Worm (Caenorhabditis elegans) whole organism, L1 larva: Measurements from ENCODE around the gene ndua-7.

Experiments used
- C34B4.2 ChIP-seq: sonication (generic microtip); optimal IDR thresholded peaks from 2 replicates; lab custom pipeline; 2017; ENCODE audit warnings: mild to moderate bottlenecking, missing genetic modification characterization, missing compliant biosample characterization
- ceh-8 ChIP-seq: fragments of 200-800 bp; sonication (Bioruptor generic); optimal IDR thresholded peaks from 2 replicates; lab custom pipeline; 2018; ENCODE audit warnings: mild to moderate bottlenecking, missing genetic modification characterization, moderate library complexity, missing compliant biosample characterization
- ceh-82 ChIP-seq, 3 experiments: fragments of 150-350 bp in 1 of 3; sonication (generic microtip) in 2 of 3; optimal IDR thresholded peaks; 2 replicates each; lab custom pipeline; 2014 to 2017; ENCODE audit warnings: missing biosample characterization in 3 of 3, missing genetic modification characterization in 3 of 3
- ceh-88 ChIP-seq: fragments of 200-800 bp; sonication (Bioruptor generic); IDR thresholded peaks from 2 replicates; pipeline ENCODE4 v1.3.6; 2022; ENCODE audit warnings: missing genetic modification characterization, missing compliant biosample characterization
- ceh-90 ChIP-seq: sonication (generic microtip); optimal IDR thresholded peaks from 2 replicates; lab custom pipeline; 2016; ENCODE audit warnings: missing genetic modification characterization, missing compliant biosample characterization
- efl-1 ChIP-seq, 4 experiments: fragments of 150-350 bp; optimal IDR thresholded peaks in 3 of 4; peaks in 1 of 4; 1 replicate in 1 of 4; 2 replicates in 3 of 4; lab custom pipeline; 2014; ENCODE audit warnings: missing biosample characterization in 2 of 4, missing genetic modification characterization in 2 of 4, missing genetic modification reagents in 2 of 4
- elt-3 ChIP-seq, 6 experiments: fragments of 150-350 bp in 1 of 6; sonication (generic microtip); optimal IDR thresholded peaks; 2 replicates each; lab custom pipeline; 2017 to 2018; ENCODE audit warnings: missing biosample characterization in 6 of 6, missing genetic modification characterization in 6 of 6, inconsistent platforms in 1 of 6
- fkh-8 ChIP-seq: sonication (generic microtip); optimal IDR thresholded peaks from 2 replicates; lab custom pipeline; 2016; ENCODE audit warnings: mild to moderate bottlenecking, missing genetic modification characterization, missing compliant biosample characterization
- fos-1 ChIP-seq: fragments of 150-350 bp; optimal IDR thresholded peaks from 2 replicates; lab custom pipeline; 2014; ENCODE audit warnings: missing biosample characterization, missing genetic modification characterization
- grh-1 ChIP-seq: fragments of 200-800 bp; sonication (Bioruptor generic); IDR thresholded peaks from 2 replicates; pipeline ENCODE4 v1.3.6; 2022; ENCODE audit warnings: missing genetic modification reagents, missing genetic modification characterization, missing compliant biosample characterization
- hlh-4 ChIP-seq: sonication (generic microtip); optimal IDR thresholded peaks from 2 replicates; lab custom pipeline; 2016; ENCODE audit warnings: mild to moderate bottlenecking, missing genetic modification characterization, missing compliant biosample characterization
- hpl-2 ChIP-seq: fragments of 150-350 bp; optimal IDR thresholded peaks from 2 replicates; lab custom pipeline; 2014; ENCODE audit warnings: missing biosample characterization, missing genetic modification reagents, missing genetic modification characterization
- irx-1 ChIP-seq: sonication (generic microtip); optimal IDR thresholded peaks from 2 replicates; lab custom pipeline; 2016; ENCODE audit warnings: missing genetic modification characterization, missing compliant biosample characterization
- lin-13 ChIP-seq: fragments of 150-350 bp; optimal IDR thresholded peaks from 2 replicates; lab custom pipeline; 2014; ENCODE audit warnings: missing biosample characterization, missing genetic modification reagents, missing genetic modification characterization
- lin-35 ChIP-seq, 2 experiments: fragments of 150-350 bp; optimal IDR thresholded peaks; 2 replicates each; lab custom pipeline; 2014; ENCODE audit warnings: missing biosample characterization in 2 of 2, missing genetic modification characterization in 2 of 2, missing genetic modification reagents in 2 of 2
- lin-39 ChIP-seq: fragments of 150-350 bp; optimal IDR thresholded peaks from 2 replicates; lab custom pipeline; 2014; ENCODE audit warnings: missing biosample characterization, missing genetic modification reagents, missing genetic modification characterization
- lir-3 ChIP-seq: sonication (generic microtip); optimal IDR thresholded peaks from 2 replicates; lab custom pipeline; 2016; ENCODE audit warnings: mild to moderate bottlenecking, missing genetic modification characterization, moderate library complexity, missing compliant biosample characterization; ENCODE audit not compliant: poor library complexity
- mep-1 ChIP-seq: fragments of 150-350 bp; optimal IDR thresholded peaks from 2 replicates; lab custom pipeline; 2014; ENCODE audit warnings: missing biosample characterization, missing genetic modification characterization
- nhr-11 ChIP-seq: fragments of 150-350 bp; optimal IDR thresholded peaks from 2 replicates; lab custom pipeline; 2014; ENCODE audit warnings: missing biosample characterization, missing genetic modification characterization
- nhr-12 ChIP-seq: sonication (generic microtip); optimal IDR thresholded peaks from 2 replicates; lab custom pipeline; 2017; ENCODE audit warnings: missing biosample characterization, missing genetic modification characterization
- nhr-19 ChIP-seq: fragments of 200-800 bp; sonication (Bioruptor generic); conservative IDR thresholded peaks from 2 replicates; pipeline ENCODE4 v1.3.6; 2022; ENCODE audit warnings: missing genetic modification characterization, missing compliant biosample characterization
- nhr-20 ChIP-seq: sonication (generic microtip); optimal IDR thresholded peaks from 2 replicates; lab custom pipeline; 2016; ENCODE audit warnings: mild to moderate bottlenecking, missing genetic modification characterization, missing compliant biosample characterization
- nhr-28 ChIP-seq: fragments of 150-350 bp; optimal IDR thresholded peaks from 2 replicates; lab custom pipeline; 2014; ENCODE audit warnings: missing biosample characterization, missing genetic modification characterization
- nhr-71 ChIP-seq: sonication (generic microtip); optimal IDR thresholded peaks from 2 replicates; lab custom pipeline; 2016; ENCODE audit warnings: mild to moderate bottlenecking, missing genetic modification characterization, moderate library complexity, missing compliant biosample characterization
- nhr-76 ChIP-seq: sonication (generic microtip); optimal IDR thresholded peaks from 2 replicates; lab custom pipeline; 2017; ENCODE audit warnings: missing biosample characterization, missing genetic modification characterization
- nhr-77 ChIP-seq: fragments of 150-350 bp; optimal IDR thresholded peaks from 2 replicates; lab custom pipeline; 2014; ENCODE audit warnings: missing biosample characterization, missing genetic modification characterization
- nhr-85 ChIP-seq: sonication (generic microtip); peaks from one replicate; lab custom pipeline; 2016; ENCODE audit warnings: missing genetic modification characterization, inconsistent platforms, missing compliant biosample characterization
- pag-3 ChIP-seq: sonication (generic microtip); optimal IDR thresholded peaks from 2 replicates; lab custom pipeline; 2017; ENCODE audit warnings: missing genetic modification characterization, mild to moderate bottlenecking, missing compliant biosample characterization, antibody characterized with exemption, borderline replicate concordance; ENCODE audit not compliant: insufficient read depth
- rnt-1 ChIP-seq: sonication (generic microtip); optimal IDR thresholded peaks from 2 replicates; lab custom pipeline; 2016; ENCODE audit warnings: mild to moderate bottlenecking, missing genetic modification characterization, moderate library complexity, missing compliant biosample characterization
- skn-1 ChIP-seq: fragments of 150-350 bp; optimal IDR thresholded peaks from 2 replicates; lab custom pipeline; 2014; ENCODE audit warnings: missing biosample characterization, missing genetic modification characterization
- sup-37 ChIP-seq: fragments of 200-800 bp; sonication (Bioruptor generic); optimal IDR thresholded peaks from 2 replicates; lab custom pipeline; 2018; ENCODE audit warnings: mild to moderate bottlenecking, missing genetic modification characterization, missing compliant biosample characterization
- swsn-7 ChIP-seq: sonication (generic microtip); optimal IDR thresholded peaks from 2 replicates; lab custom pipeline; 2016; ENCODE audit warnings: missing genetic modification characterization, missing compliant biosample characterization
- tlp-1 ChIP-seq: fragments of 150-350 bp; optimal IDR thresholded peaks from 2 replicates; lab custom pipeline; 2014; ENCODE audit warnings: missing biosample characterization, missing genetic modification characterization
- unc-130 ChIP-seq: fragments of 150-350 bp; optimal IDR thresholded peaks from 2 replicates; lab custom pipeline; 2017; ENCODE audit warnings: missing biosample characterization, missing genetic modification characterization, inconsistent platforms
- unc-30 ChIP-seq: sonication (generic microtip); optimal IDR thresholded peaks from 2 replicates; lab custom pipeline; 2017; ENCODE audit warnings: missing biosample characterization, missing genetic modification characterization
- unc-62 ChIP-seq: fragments of 150-350 bp; optimal IDR thresholded peaks from 2 replicates; lab custom pipeline; 2014; ENCODE audit warnings: missing biosample characterization, missing genetic modification reagents, missing genetic modification characterization
- unc-86 ChIP-seq: sonication (generic microtip); optimal IDR thresholded peaks from 2 replicates; lab custom pipeline; 2016; ENCODE audit warnings: missing genetic modification characterization, missing compliant biosample characterization
- zip-4 ChIP-seq: fragments of 200-800 bp; sonication (Bioruptor generic); optimal IDR thresholded peaks from 2 replicates; lab custom pipeline; 2018; ENCODE audit warnings: mild to moderate bottlenecking, missing genetic modification characterization, moderate library complexity, missing compliant biosample characterization

Gene ndua-7

ce11 chrII:13489896-13490295, 4.5 kb downstream of the ndua-7 start:
- TF ChIP-seq nhr-19 (GFP tag; lab: Robert Waterston, UW) (no peak), lin-35 (GFP tag; optimal IDR thresholded peaks at IDR 0.05; lab: Kevin White, UChicago) (no peak), unc-86 (no peak), nhr-11 (tag; lab: Kevin White, UChicago) (no peak), skn-1 (tag; lab: Kevin White, UChicago) (no peak), unc-62 (no peak), hlh-4 (tag; lab: Kevin White, UChicago) (no peak), ceh-90 (tag; lab: Kevin White, UChicago) (no peak), nhr-76 (tag; lab: Kevin White, UChicago) (no peak), lin-39 (tag; lab: Kevin White, UChicago) (no peak)

- TF ChIP-seq hpl-2 (GFP tag; lab: Kevin White, UChicago): no peak
- no peak for TF ChIP-seq fos-1
- 0 out of 2 replicates have a peak, but pooled peaks have one; percentile 11 for TF ChIP-seq grh-1 (GFP tag; lab: Robert Waterston, UW)
- TF ChIP-seq rnt-1 (tag; lab: Kevin White, UChicago): no peak
Measured at ce11 chrII:13487563-13487962, 6.8 kb downstream of the ndua-7 start.

- no peak for TF ChIP-seq ceh-82 (tag; optimal IDR thresholded peaks at IDR 0.05; lab: Kevin White, UChicago)
- no peak for TF ChIP-seq hpl-2 (GFP tag; lab: Kevin White, UChicago)
- TF ChIP-seq irx-1 (tag; lab: Kevin White, UChicago): no peak
- TF ChIP-seq lin-39 (tag; lab: Kevin White, UChicago): no peak
Measured at ce11 chrII:13485119-13485518, 9.3 kb downstream of the ndua-7 start.

- TF ChIP-seq C34B4.2 (tag; lab: Kevin White, UChicago): no peak
- no peak for TF ChIP-seq efl-1 (optimal IDR thresholded peaks at IDR 0.05; lab: Kevin White, UChicago)
- peak in 1 of 2 experiments; percentile 21 for TF ChIP-seq efl-1 (GFP tag; optimal IDR thresholded peaks at IDR 0.05 in 1 of 2; lab: Kevin White, UChicago)
Measured at ce11 chrII:13484108-13484507, 10.3 kb downstream of the ndua-7 start.

- TF ChIP-seq nhr-71: no peak
- TF ChIP-seq efl-1 (optimal IDR thresholded peaks at IDR 0.05; lab: Kevin White, UChicago): no peak
- peak in 1 of 2 experiments; percentile 70 for TF ChIP-seq efl-1 (GFP tag; optimal IDR thresholded peaks at IDR 0.05 in 1 of 2; lab: Kevin White, UChicago)
Measured at ce11 chrII:13481781-13482455, 12.5 kb downstream of the ndua-7 start, which contains the start of gene E01G4.6. Gene E01G4.6, plus strand, starts transcription at chrII:13482405.

- TF ChIP-seq elt-3 (tag; optimal IDR thresholded peaks at IDR 0.05; lab: Kevin White, UChicago) (no peak), efl-1 (optimal IDR thresholded peaks at IDR 0.05; lab: Kevin White, UChicago) (no peak), efl-1 (GFP tag; optimal IDR thresholded peaks at IDR 0.05 in 1 of 2; lab: Kevin White, UChicago) (peak in 1 of 2 experiments; percentile 65), nhr-77 (no peak), ceh-8 (GFP tag; lab: Kevin White, UChicago) (no peak), ceh-88 (GFP tag; lab: Robert Waterston, UW) (no peak), mep-1 (no peak)
Measured at ce11 chrII:13479424-13479823, 15.0 kb downstream of the ndua-7 start.

ce11 chrII:13477230-13477629, 17.2 kb downstream of the ndua-7 start:
- peak; percentile 25 for TF ChIP-seq fkh-8 (tag; lab: Kevin White, UChicago)
- TF ChIP-seq elt-3 (tag; optimal IDR thresholded peaks at IDR 0.05; lab: Kevin White, UChicago): no peak
- no peak for TF ChIP-seq ceh-90 (tag; lab: Kevin White, UChicago)
- TF ChIP-seq ceh-82 (tag; optimal IDR thresholded peaks at IDR 0.05; lab: Kevin White, UChicago): peak; percentile 51 to 57 (median 56)
- no peak for TF ChIP-seq zip-4 (GFP tag; lab: Kevin White, UChicago)
- peak; percentile 36 for TF ChIP-seq lin-13 (GFP tag; lab: Kevin White, UChicago)
- TF ChIP-seq nhr-12: no peak
- TF ChIP-seq nhr-85 (tag; lab: Kevin White, UChicago): peak; percentile 85
- TF ChIP-seq nhr-71: peak; percentile 75
- peak; percentile 58 for TF ChIP-seq unc-130 (tag; lab: Kevin White, UChicago)
- TF ChIP-seq lir-3 (tag; lab: Kevin White, UChicago): no peak
- no peak for TF ChIP-seq pag-3 (tag; lab: Kevin White, UChicago)
- TF ChIP-seq sup-37 (GFP tag; lab: Kevin White, UChicago): no peak
- no peak for TF ChIP-seq nhr-11 (tag; lab: Kevin White, UChicago)
- no peak for TF ChIP-seq tlp-1
- no peak for TF ChIP-seq unc-30 (tag; lab: Kevin White, UChicago)
- TF ChIP-seq nhr-20 (tag; lab: Kevin White, UChicago): peak; percentile 53
- no peak for TF ChIP-seq nhr-28 (tag; lab: Kevin White, UChicago)
- TF ChIP-seq swsn-7 (tag; lab: Kevin White, UChicago): peak; percentile 58
- no peak for TF ChIP-seq ceh-8 (GFP tag; lab: Kevin White, UChicago)
- TF ChIP-seq lin-35 (GFP tag; optimal IDR thresholded peaks at IDR 0.05; lab: Kevin White, UChicago): peak; percentile 70 to 73
